Worm (Caenorhabditis elegans): ENCODE measurements around the gene cpf-2.

cpf-2 gene

ce11 chrIII:13307107-13307506, 38.4 kb upstream of the cpf-2 start, which contains the start of the genes klp-19 and slc-36.1:
Gene klp-19, minus strand, starts transcription at chrIII:13307259.
Gene slc-36.1, plus strand, starts transcription at chrIII:13307502.
- TF ChIP-seq F13C5.2 (tag; optimal IDR thresholded peaks at IDR 0.05) (peak; percentile 19), hmg-4 (GFP tag; optimal IDR thresholded peaks at IDR 0.05) (no peak)

ce11 chrIII:13305537-13305936, 36.9 kb upstream of the cpf-2 start:
- TF ChIP-seq aly-1 (tag; optimal IDR thresholded peaks at IDR 0.05): no peak
- no peak for TF ChIP-seq tra-4 (tag; optimal IDR thresholded peaks at IDR 0.05)
- TF ChIP-seq F13C5.2 (tag; optimal IDR thresholded peaks at IDR 0.05): no peak
- TF ChIP-seq tbx-37 (GFP tag; conservative IDR thresholded peaks at IDR 0.05): no peak
- TF ChIP-seq ets-7 (tag; optimal IDR thresholded peaks at IDR 0.05): no peak
- no peak for TF ChIP-seq flt-1 (GFP tag; IDR thresholded peaks at IDR 0.05)
- no peak for TF ChIP-seq pes-1 (GFP tag; IDR thresholded peaks at IDR 0.05)
- TF ChIP-seq ama-1 (optimal IDR thresholded peaks at IDR 0.05): no peak
- no peak for TF ChIP-seq ceh-13 (GFP tag; optimal IDR thresholded peaks at IDR 0.05)
- TF ChIP-seq sea-1 (GFP tag; conservative IDR thresholded peaks at IDR 0.05): no peak
- no peak for TF ChIP-seq hmg-4 (GFP tag; optimal IDR thresholded peaks at IDR 0.05)
- no peak for TF ChIP-seq ceh-36 (tag; optimal IDR thresholded peaks at IDR 0.05)
- TF ChIP-seq tbx-11 (GFP tag; IDR thresholded peaks at IDR 0.05): no peak
- TF ChIP-seq hnd-1 (tag; optimal IDR thresholded peaks at IDR 0.05): no peak
- TF ChIP-seq scrt-1 (GFP tag; IDR thresholded peaks at IDR 0.05): no peak
- TF ChIP-seq hmbx-1 (tag; optimal IDR thresholded peaks at IDR 0.05): no peak
- TF ChIP-seq B0310.2 (tag; optimal IDR thresholded peaks at IDR 0.05): no peak

ce11 chrIII:13302578-13302977, 33.9 kb upstream of the cpf-2 start:
- TF ChIP-seq hmg-4 (GFP tag; optimal IDR thresholded peaks at IDR 0.05) (no peak), F13C5.2 (tag; optimal IDR thresholded peaks at IDR 0.05) (no peak), ets-7 (tag; optimal IDR thresholded peaks at IDR 0.05) (no peak), tbx-37 (GFP tag; conservative IDR thresholded peaks at IDR 0.05) (no peak), tbx-11 (GFP tag; IDR thresholded peaks at IDR 0.05) (no peak), scrt-1 (GFP tag; IDR thresholded peaks at IDR 0.05) (no peak), aly-1 (tag; optimal IDR thresholded peaks at IDR 0.05) (no peak), sea-1 (GFP tag; conservative IDR thresholded peaks at IDR 0.05) (no peak), pes-1 (GFP tag; IDR thresholded peaks at IDR 0.05) (no peak), B0310.2 (tag; optimal IDR thresholded peaks at IDR 0.05) (no peak), tra-4 (tag; optimal IDR thresholded peaks at IDR 0.05) (no peak), hmbx-1 (tag; optimal IDR thresholded peaks at IDR 0.05) (no peak), ceh-13 (GFP tag; optimal IDR thresholded peaks at IDR 0.05) (no peak)

ce11 chrIII:13301983-13302382, 33.3 kb upstream of the cpf-2 start:
- TF ChIP-seq B0310.2 (tag; optimal IDR thresholded peaks at IDR 0.05) (no peak), ceh-36 (tag; optimal IDR thresholded peaks at IDR 0.05) (no peak), tbx-11 (GFP tag; IDR thresholded peaks at IDR 0.05) (no peak), ets-7 (tag; optimal IDR thresholded peaks at IDR 0.05) (no peak), pes-1 (GFP tag; IDR thresholded peaks at IDR 0.05) (no peak), ama-1 (optimal IDR thresholded peaks at IDR 0.05) (no peak), tra-4 (tag; optimal IDR thresholded peaks at IDR 0.05) (no peak), hmbx-1 (tag; optimal IDR thresholded peaks at IDR 0.05) (no peak), hmg-4 (GFP tag; optimal IDR thresholded peaks at IDR 0.05) (no peak), aly-1 (tag; optimal IDR thresholded peaks at IDR 0.05) (no peak), hnd-1 (tag; optimal IDR thresholded peaks at IDR 0.05) (no peak), F13C5.2 (tag; optimal IDR thresholded peaks at IDR 0.05) (no peak), scrt-1 (GFP tag; IDR thresholded peaks at IDR 0.05) (no peak), flt-1 (GFP tag; IDR thresholded peaks at IDR 0.05) (no peak), tbx-37 (GFP tag; conservative IDR thresholded peaks at IDR 0.05) (no peak), sea-1 (GFP tag; conservative IDR thresholded peaks at IDR 0.05) (no peak), ceh-13 (GFP tag; optimal IDR thresholded peaks at IDR 0.05) (no peak)

- TF ChIP-seq ceh-13 (GFP tag; optimal IDR thresholded peaks at IDR 0.05) (no peak), tra-4 (tag; optimal IDR thresholded peaks at IDR 0.05) (peak; percentile 46), tbx-11 (GFP tag; IDR thresholded peaks at IDR 0.05) (no peak), aly-1 (tag; optimal IDR thresholded peaks at IDR 0.05) (peak; percentile 12), hmg-4 (GFP tag; optimal IDR thresholded peaks at IDR 0.05) (no peak), ama-1 (optimal IDR thresholded peaks at IDR 0.05) (peak; percentile 32)
Measured at ce11 chrIII:13298722-13299431, 30.2 kb upstream of the cpf-2 start, which contains the start of gene pgm-2. Gene pgm-2, plus strand, starts transcription at chrIII:13299378.

ce11 chrIII:13296289-13296874, 27.7 kb upstream of the cpf-2 start, which contains the start of gene npp-18:
Gene npp-18, plus strand, starts transcription at chrIII:13296853.
- TF ChIP-seq tbx-11 (GFP tag; IDR thresholded peaks at IDR 0.05) (peak; percentile 83), tbx-37 (GFP tag; conservative IDR thresholded peaks at IDR 0.05) (peak; percentile 75; the same call in 1 of the 2 replicates), flt-1 (GFP tag; IDR thresholded peaks at IDR 0.05) (peak; percentile 73), pes-1 (GFP tag; IDR thresholded peaks at IDR 0.05) (peak; percentile 83), sea-1 (GFP tag; conservative IDR thresholded peaks at IDR 0.05) (peak; percentile 87), scrt-1 (GFP tag; IDR thresholded peaks at IDR 0.05) (peak; percentile 84)

- TF ChIP-seq ceh-13 (GFP tag; optimal IDR thresholded peaks at IDR 0.05) (peak; percentile 14), tbx-11 (GFP tag; IDR thresholded peaks at IDR 0.05) (peak; percentile 51; the same call in 1 of the 2 replicates), sea-1 (GFP tag; conservative IDR thresholded peaks at IDR 0.05) (peak; percentile 53; the same call in 1 of the 2 replicates), pes-1 (GFP tag; IDR thresholded peaks at IDR 0.05) (peak; percentile 80), scrt-1 (GFP tag; IDR thresholded peaks at IDR 0.05) (peak; percentile 47; the same call in 1 of the 2 replicates)
Measured at ce11 chrIII:13292971-13293514, 24.4 kb upstream of the cpf-2 start, which contains the start of gene set-25. Gene set-25, minus strand, starts transcription at chrIII:13293090.

Data from whole organism, early embryonic.